Worm (Caenorhabditis elegans) whole organism, L1 larva: ENCODE data around the gene K09C8.7.

ENCODE experiments used
- C04F5.9 ChIP-seq: sonication (generic microtip); optimal IDR thresholded peaks from 2 replicates; lab custom pipeline; 2016; ENCODE audit warnings: missing genetic modification characterization, missing compliant biosample characterization
- aha-1 ChIP-seq: fragments of 150-350 bp; optimal IDR thresholded peaks from 2 replicates; lab custom pipeline; 2014; ENCODE audit warnings: missing biosample characterization, missing genetic modification characterization
- alr-1 ChIP-seq: fragments of 200-800 bp; sonication (Bioruptor generic); optimal IDR thresholded peaks from 2 replicates; lab custom pipeline; 2018; ENCODE audit warnings: borderline replicate concordance, mild to moderate bottlenecking, missing genetic modification characterization, missing compliant biosample characterization
- ceh-82 ChIP-seq, 3 experiments: fragments of 150-350 bp in 1 of 3; sonication (generic microtip) in 2 of 3; optimal IDR thresholded peaks; 2 replicates each; lab custom pipeline; 2014 to 2017; ENCODE audit warnings: missing biosample characterization in 3 of 3, missing genetic modification characterization in 3 of 3
- dsc-1 ChIP-seq: sonication (generic microtip); optimal IDR thresholded peaks from 2 replicates; lab custom pipeline; 2016; ENCODE audit warnings: mild to moderate bottlenecking, missing genetic modification characterization, missing compliant biosample characterization
- efl-1 ChIP-seq, 4 experiments: fragments of 150-350 bp; optimal IDR thresholded peaks in 3 of 4; peaks in 1 of 4; 1 replicate in 1 of 4; 2 replicates in 3 of 4; lab custom pipeline; 2014; ENCODE audit warnings: missing biosample characterization in 2 of 4, missing genetic modification characterization in 2 of 4, missing genetic modification reagents in 2 of 4
- egl-13 ChIP-seq: sonication (generic microtip); optimal IDR thresholded peaks from 2 replicates; lab custom pipeline; 2016; ENCODE audit warnings: missing genotype, missing genetic modification reagents, missing genetic modification characterization, missing compliant biosample characterization
- egl-27 ChIP-seq, 2 experiments: fragments of 150-350 bp in 1 of 2; sonication (generic microtip); optimal IDR thresholded peaks; 3 replicates each; lab custom pipeline; 2017 to 2018; ENCODE audit warnings: missing biosample characterization in 2 of 2, missing genetic modification characterization in 2 of 2, missing genetic modification reagents in 2 of 2
- elt-2 ChIP-seq: sonication (generic microtip); optimal IDR thresholded peaks from 2 replicates; lab custom pipeline; 2016; ENCODE audit warnings: missing genetic modification characterization, mild to moderate bottlenecking, inconsistent platforms, missing compliant biosample characterization, missing genetic modification reagents
- elt-3 ChIP-seq, 6 experiments: fragments of 150-350 bp in 1 of 6; sonication (generic microtip); optimal IDR thresholded peaks; 2 replicates each; lab custom pipeline; 2017 to 2018; ENCODE audit warnings: missing biosample characterization in 6 of 6, missing genetic modification characterization in 6 of 6, inconsistent platforms in 1 of 6
- ets-5 ChIP-seq: fragments of 200-800 bp; sonication (Bioruptor generic); IDR thresholded peaks from 2 replicates; pipeline ENCODE4 v1.3.6; 2022; ENCODE audit warnings: missing genetic modification characterization, missing compliant biosample characterization
- fkh-4 ChIP-seq: sonication (generic microtip); optimal IDR thresholded peaks from 2 replicates; lab custom pipeline; 2016; ENCODE audit warnings: missing compliant biosample characterization, missing genetic modification characterization, borderline replicate concordance
- fkh-8 ChIP-seq: sonication (generic microtip); optimal IDR thresholded peaks from 2 replicates; lab custom pipeline; 2016; ENCODE audit warnings: mild to moderate bottlenecking, missing genetic modification characterization, missing compliant biosample characterization
- grh-1 ChIP-seq: fragments of 200-800 bp; sonication (Bioruptor generic); IDR thresholded peaks from 2 replicates; pipeline ENCODE4 v1.3.6; 2022; ENCODE audit warnings: missing genetic modification reagents, missing genetic modification characterization, missing compliant biosample characterization
- irx-1 ChIP-seq: sonication (generic microtip); optimal IDR thresholded peaks from 2 replicates; lab custom pipeline; 2016; ENCODE audit warnings: missing genetic modification characterization, missing compliant biosample characterization
- isw-1 ChIP-seq: fragments of 200-800 bp; sonication (Bioruptor generic); IDR thresholded peaks from 2 replicates; pipeline ENCODE4 v1.3.6; 2022; ENCODE audit warnings: missing genetic modification characterization, missing compliant biosample characterization
- jun-1 ChIP-seq: fragments of 150-350 bp; optimal IDR thresholded peaks from 2 replicates; lab custom pipeline; 2014; ENCODE audit warnings: missing biosample characterization, missing genetic modification reagents, missing genetic modification characterization
- lin-14 ChIP-seq: fragments of 200-800 bp; sonication (Bioruptor generic); optimal IDR thresholded peaks from 2 replicates; lab custom pipeline; 2018; ENCODE audit warnings: mild to moderate bottlenecking, missing genetic modification characterization, moderate library complexity, missing compliant biosample characterization
- lin-35 ChIP-seq, 2 experiments: fragments of 150-350 bp; optimal IDR thresholded peaks; 2 replicates each; lab custom pipeline; 2014; ENCODE audit warnings: missing biosample characterization in 2 of 2, missing genetic modification characterization in 2 of 2, missing genetic modification reagents in 2 of 2
- mab-9 ChIP-seq: fragments of 200-800 bp; sonication (Bioruptor generic); IDR thresholded peaks from 2 replicates; pipeline ENCODE4 v1.3.6; 2022; ENCODE audit warnings: missing genetic modification reagents, missing genetic modification characterization, missing compliant biosample characterization
- mdl-1 ChIP-seq, 2 experiments: fragments of 150-350 bp; optimal IDR thresholded peaks; 2 replicates each; lab custom pipeline; 2014 to 2017; ENCODE audit warnings: missing biosample characterization in 2 of 2, missing genetic modification characterization in 2 of 2, inconsistent platforms in 1 of 2
- nhr-11 ChIP-seq: fragments of 150-350 bp; optimal IDR thresholded peaks from 2 replicates; lab custom pipeline; 2014; ENCODE audit warnings: missing biosample characterization, missing genetic modification characterization
- nhr-19 ChIP-seq: fragments of 200-800 bp; sonication (Bioruptor generic); conservative IDR thresholded peaks from 2 replicates; pipeline ENCODE4 v1.3.6; 2022; ENCODE audit warnings: missing genetic modification characterization, missing compliant biosample characterization
- nhr-20 ChIP-seq: sonication (generic microtip); optimal IDR thresholded peaks from 2 replicates; lab custom pipeline; 2016; ENCODE audit warnings: mild to moderate bottlenecking, missing genetic modification characterization, missing compliant biosample characterization
- nhr-237 ChIP-seq: fragments of 150-350 bp; optimal IDR thresholded peaks from 2 replicates; lab custom pipeline; 2014; ENCODE audit warnings: missing biosample characterization, missing genetic modification characterization
- nhr-28 ChIP-seq: fragments of 150-350 bp; optimal IDR thresholded peaks from 2 replicates; lab custom pipeline; 2014; ENCODE audit warnings: missing biosample characterization, missing genetic modification characterization
- nhr-71 ChIP-seq: sonication (generic microtip); optimal IDR thresholded peaks from 2 replicates; lab custom pipeline; 2016; ENCODE audit warnings: mild to moderate bottlenecking, missing genetic modification characterization, moderate library complexity, missing compliant biosample characterization
- nhr-77 ChIP-seq: fragments of 150-350 bp; optimal IDR thresholded peaks from 2 replicates; lab custom pipeline; 2014; ENCODE audit warnings: missing biosample characterization, missing genetic modification characterization
- nhr-85 ChIP-seq: sonication (generic microtip); peaks from one replicate; lab custom pipeline; 2016; ENCODE audit warnings: missing genetic modification characterization, inconsistent platforms, missing compliant biosample characterization
- sox-4 ChIP-seq: sonication (generic microtip); optimal IDR thresholded peaks from 2 replicates; lab custom pipeline; 2016; ENCODE audit warnings: missing genetic modification characterization, missing compliant biosample characterization
- sup-37 ChIP-seq: fragments of 200-800 bp; sonication (Bioruptor generic); optimal IDR thresholded peaks from 2 replicates; lab custom pipeline; 2018; ENCODE audit warnings: mild to moderate bottlenecking, missing genetic modification characterization, missing compliant biosample characterization
- swsn-7 ChIP-seq: sonication (generic microtip); optimal IDR thresholded peaks from 2 replicates; lab custom pipeline; 2016; ENCODE audit warnings: missing genetic modification characterization, missing compliant biosample characterization
- tlp-1 ChIP-seq: fragments of 150-350 bp; optimal IDR thresholded peaks from 2 replicates; lab custom pipeline; 2014; ENCODE audit warnings: missing biosample characterization, missing genetic modification characterization
- unc-86 ChIP-seq: sonication (generic microtip); optimal IDR thresholded peaks from 2 replicates; lab custom pipeline; 2016; ENCODE audit warnings: missing genetic modification characterization, missing compliant biosample characterization
- xbp-1 ChIP-seq: sonication (generic microtip); optimal IDR thresholded peaks from 2 replicates; lab custom pipeline; 2016; ENCODE audit warnings: missing genetic modification characterization, missing compliant biosample characterization
- zag-1 ChIP-seq: fragments of 150-350 bp; optimal IDR thresholded peaks from 2 replicates; lab custom pipeline; 2014; ENCODE audit warnings: missing biosample characterization, missing genetic modification characterization
- zip-4 ChIP-seq: fragments of 200-800 bp; sonication (Bioruptor generic); optimal IDR thresholded peaks from 2 replicates; lab custom pipeline; 2018; ENCODE audit warnings: mild to moderate bottlenecking, missing genetic modification characterization, moderate library complexity, missing compliant biosample characterization
- ztf-11 ChIP-seq, 2 experiments: sonication (generic microtip); optimal IDR thresholded peaks; 2 replicates each; lab custom pipeline; 2016 to 2017; ENCODE audit warnings: missing genetic modification characterization in 2 of 2, missing biosample characterization in 1 of 2, missing compliant biosample characterization in 1 of 2
- ztf-4 ChIP-seq: fragments of 150-350 bp; optimal IDR thresholded peaks from 2 replicates; lab custom pipeline; 2014; ENCODE audit warnings: missing biosample characterization, missing genetic modification characterization

The K09C8.7 gene

DNA sequence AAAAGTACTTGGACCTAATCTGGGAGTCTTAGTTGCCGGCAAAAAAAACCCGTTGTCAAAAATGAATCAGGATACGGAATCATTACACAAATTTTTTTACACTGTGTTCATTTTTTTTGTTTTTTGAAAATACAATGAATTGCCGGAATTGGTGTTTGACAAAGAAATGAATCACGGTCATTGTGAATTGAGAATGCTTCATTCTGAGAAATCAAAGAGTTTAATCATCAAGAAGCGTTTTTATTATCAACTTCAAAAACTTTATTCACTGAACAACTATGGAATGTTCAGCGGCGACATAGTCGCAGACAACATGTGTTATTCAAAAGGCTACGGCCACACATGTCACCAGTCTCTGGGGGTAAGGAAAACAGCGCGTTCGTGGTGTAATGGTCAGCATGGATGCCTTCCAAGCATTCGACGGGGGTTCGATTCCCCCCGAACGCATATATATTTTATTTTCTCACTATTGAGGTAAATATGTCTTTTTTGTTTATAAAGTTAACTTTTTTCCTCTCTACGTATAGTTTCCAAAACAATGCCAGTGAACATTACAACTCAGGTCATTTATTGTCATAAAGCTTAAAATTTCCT lies 12.4 kb upstream of the K09C8.7 start, which contains the start of gene nas-10 (continued):
- TF ChIP-seq sup-37 (GFP tag; lab: Kevin White, UChicago): no peak
- TF ChIP-seq C04F5.9 (tag; lab: Kevin White, UChicago): no peak
- peak in 1 of 2 experiments; percentile 1 for TF ChIP-seq efl-1 (optimal IDR thresholded peaks at IDR 0.05; lab: Kevin White, UChicago)
- peak in 1 of 2 experiments; percentile 86 for TF ChIP-seq efl-1 (GFP tag; optimal IDR thresholded peaks at IDR 0.05 in 1 of 2; lab: Kevin White, UChicago)
- TF ChIP-seq mab-9 (GFP tag; lab: Robert Waterston, UW): no peak
- TF ChIP-seq ztf-11 (tag; optimal IDR thresholded peaks at IDR 0.05; lab: Kevin White, UChicago): peak in 1 of 2 experiments; percentile 38
- no peak for TF ChIP-seq isw-1
- TF ChIP-seq swsn-7 (tag; lab: Kevin White, UChicago): peak; percentile 62
- peak; percentile 47 for TF ChIP-seq lin-14 (GFP tag; lab: Kevin White, UChicago)
- peak; percentile 68 for TF ChIP-seq nhr-19 (GFP tag; lab: Robert Waterston, UW)
- TF ChIP-seq nhr-237 (tag; lab: Kevin White, UChicago): no peak
- TF ChIP-seq xbp-1 (tag; lab: Kevin White, UChicago): peak; percentile 39
- TF ChIP-seq elt-3 (tag; optimal IDR thresholded peaks at IDR 0.05; lab: Kevin White, UChicago): peak in 1 of 6 experiments; percentile 18
- TF ChIP-seq nhr-71 (tag; lab: Kevin White, UChicago): peak; percentile 68
- TF ChIP-seq grh-1 (GFP tag; lab: Robert Waterston, UW): 0 out of 2 replicates have a peak, but pooled peaks have one; percentile 24
- TF ChIP-seq elt-2 (tag; lab: Kevin White, UChicago): peak; percentile 45
- peak in 2 of 3 experiments; percentile 29 to 37 for TF ChIP-seq ceh-82 (tag; optimal IDR thresholded peaks at IDR 0.05; lab: Kevin White, UChicago)
- TF ChIP-seq tlp-1 (tag; lab: Kevin White, UChicago): no peak
- TF ChIP-seq jun-1: peak; percentile 25
- TF ChIP-seq nhr-85 (tag; lab: Kevin White, UChicago): peak; percentile 76
- TF ChIP-seq lin-35 (GFP tag; optimal IDR thresholded peaks at IDR 0.05; lab: Kevin White, UChicago): peak in 1 of 2 experiments; percentile 61
- TF ChIP-seq, all 84 proteins: peak for 28

DNA sequence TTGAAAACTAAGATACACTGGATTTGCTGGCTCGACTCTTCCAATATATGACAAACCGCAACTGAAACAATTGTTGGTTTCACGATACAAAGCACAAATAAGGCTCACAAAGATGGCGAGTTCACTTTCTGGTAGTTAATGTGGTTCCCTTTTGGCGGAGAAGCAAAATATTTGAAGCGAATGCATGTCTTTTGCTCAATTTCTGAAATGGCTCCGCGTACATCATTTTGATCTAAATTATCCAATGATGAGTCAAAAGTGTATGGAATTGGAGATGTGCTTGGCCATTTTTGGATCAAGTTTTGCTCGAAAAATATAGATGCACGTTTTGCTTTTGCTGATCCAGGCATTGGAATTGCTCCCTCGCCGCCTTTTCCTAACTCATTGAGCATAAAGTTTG lies 10.5 kb upstream of the K09C8.7 start:
- no peak for TF ChIP-seq irx-1 (tag; lab: Kevin White, UChicago)
- no peak for TF ChIP-seq aha-1 (tag; lab: Kevin White, UChicago)
- no peak for TF ChIP-seq isw-1
- TF ChIP-seq sox-4 (tag; lab: Kevin White, UChicago): no peak
- TF ChIP-seq ztf-4 (tag; lab: Kevin White, UChicago): no peak
- TF ChIP-seq, all 84 proteins: peak for 0

DNA sequence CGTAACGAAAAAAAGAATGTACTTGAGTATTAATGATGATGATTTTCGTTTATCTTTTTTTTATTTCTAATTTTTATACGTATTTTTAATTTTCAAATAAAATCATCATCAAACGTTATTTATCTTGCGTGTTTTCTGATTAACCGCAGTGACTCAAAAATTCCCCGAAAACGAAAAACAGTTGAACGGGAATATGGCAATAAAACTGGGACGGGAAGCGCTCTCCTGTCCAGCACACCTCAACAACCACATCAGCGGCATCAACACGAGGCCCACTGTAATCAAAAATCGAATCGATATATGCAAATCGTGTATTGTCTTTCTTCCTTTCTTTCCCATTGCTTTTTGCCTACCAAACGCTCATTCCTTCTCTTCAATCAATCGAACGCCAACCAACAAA lies 7.9 kb upstream of the K09C8.7 start, which contains the start of gene K09C8.2:
Gene K09C8.2 (plus strand): TSS at position 301 of the 400 bp plus-strand sequence.
- TF ChIP-seq swsn-7 (tag; lab: Kevin White, UChicago) (no peak), sox-4 (tag; lab: Kevin White, UChicago) (no peak), fkh-4 (tag; lab: Kevin White, UChicago) (no peak), nhr-77 (tag; lab: Kevin White, UChicago) (no peak), jun-1 (no peak), ztf-11 (tag; optimal IDR thresholded peaks at IDR 0.05; lab: Kevin White, UChicago) (no peak), ets-5 (GFP tag; lab: Robert Waterston, UW) (no peak), egl-27 (tag; optimal IDR thresholded peaks at IDR 0.05; lab: Kevin White, UChicago) (no peak), nhr-85 (tag; lab: Kevin White, UChicago) (no peak), nhr-20 (tag; lab: Kevin White, UChicago) (no peak), alr-1 (tag; lab: Kevin White, UChicago) (no peak), tlp-1 (tag; lab: Kevin White, UChicago) (no peak), lin-35 (GFP tag; optimal IDR thresholded peaks at IDR 0.05; lab: Kevin White, UChicago) (no peak), mab-9 (GFP tag; lab: Robert Waterston, UW) (no peak)

DNA sequence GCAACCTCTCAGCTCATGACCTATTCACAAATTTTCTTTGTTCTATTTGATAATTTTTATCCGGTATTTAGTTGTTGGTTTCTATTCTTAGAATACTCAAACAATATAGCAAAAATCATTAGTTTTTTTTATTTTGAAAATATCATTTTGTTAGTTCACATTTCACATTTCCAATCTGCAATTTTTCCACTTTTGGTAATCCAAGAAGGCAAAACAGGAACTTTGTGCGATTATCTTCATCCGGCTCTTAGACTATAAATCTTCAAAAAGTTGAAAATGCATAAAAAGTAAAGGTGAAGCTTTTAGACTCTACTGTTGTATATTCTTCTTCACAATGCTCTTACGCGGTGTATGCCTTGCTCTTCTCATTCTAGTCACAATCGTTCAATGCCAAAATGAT lies 7.2 kb upstream of the K09C8.7 start, which contains the start of gene nlp-19:
Gene nlp-19 (plus strand): TSS at position 301 of the 400 bp plus-strand sequence.
- TF ChIP-seq nhr-19 (GFP tag; lab: Robert Waterston, UW): no peak
- TF ChIP-seq zag-1 (tag; lab: Kevin White, UChicago): no peak
- TF ChIP-seq nhr-77 (tag; lab: Kevin White, UChicago): no peak
- no peak for TF ChIP-seq aha-1 (tag; lab: Kevin White, UChicago)
- no peak for TF ChIP-seq mdl-1 (tag; optimal IDR thresholded peaks at IDR 0.05; lab: Kevin White, UChicago)
- TF ChIP-seq fkh-8 (tag; lab: Kevin White, UChicago): no peak
- TF ChIP-seq dsc-1 (tag; lab: Kevin White, UChicago): no peak
- no peak for TF ChIP-seq lin-35 (GFP tag; optimal IDR thresholded peaks at IDR 0.05; lab: Kevin White, UChicago)
- TF ChIP-seq unc-86: no peak
- TF ChIP-seq lin-14 (GFP tag; lab: Kevin White, UChicago): no peak
- TF ChIP-seq jun-1: no peak
- no peak for TF ChIP-seq nhr-11 (tag; lab: Kevin White, UChicago)
- no peak for TF ChIP-seq zip-4
- TF ChIP-seq egl-13: no peak
- no peak for TF ChIP-seq nhr-28
- no peak for TF ChIP-seq grh-1 (GFP tag; lab: Robert Waterston, UW)
